Fruit fly (Drosophila melanogaster) whole organism, prepupa: Measurements from ENCODE around the gene CG5151.
A peak's percentile ranks its signal among the peaks of the same experiment; 100 is the strongest.

Source experiments
- Blimp-1 ChIP-seq: fragments of 200-800 bp; sonication (Bioruptor generic); optimal IDR thresholded peaks from 3 replicates; lab custom pipeline; 2017; ENCODE audit warnings: missing biosample characterization, missing genetic modification characterization, mild to moderate bottlenecking, moderate library complexity, missing genetic modification reagents
- CG10669 ChIP-seq: fragments of 200-800 bp; sonication (Bioruptor generic); optimal IDR thresholded peaks from 3 replicates; lab custom pipeline; 2018; ENCODE audit warnings: missing biosample characterization, mild to moderate bottlenecking, missing genetic modification characterization, moderate library complexity
- CG11294 ChIP-seq: fragments of 200-800 bp; sonication (Bioruptor generic); IDR thresholded peaks from 2 replicates; pipeline ENCODE4 v1.3.6; 2022; ENCODE audit warnings: missing biosample characterization, missing genetic modification characterization
- CG11762 ChIP-seq: fragments of 200-800 bp; sonication (Bioruptor generic); optimal IDR thresholded peaks from 3 replicates; lab custom pipeline; 2016; ENCODE audit warnings: missing biosample characterization, missing genetic modification characterization; ENCODE audit not compliant: insufficient read depth
- CG11902 ChIP-seq: fragments of 200-800 bp; sonication (Bioruptor generic); optimal IDR thresholded peaks from 3 replicates; lab custom pipeline; 2016; ENCODE audit warnings: missing biosample characterization, missing genetic modification characterization
- CG15336 ChIP-seq: fragments of 200-800 bp; sonication (Bioruptor generic); IDR thresholded peaks from 2 replicates; pipeline ENCODE4 v1.3.6; 2022; ENCODE audit warnings: missing biosample characterization, missing genetic modification characterization
- CG1621 ChIP-seq: fragments of 200-800 bp; sonication (Bioruptor generic); optimal IDR thresholded peaks from 3 replicates; lab custom pipeline; 2018; ENCODE audit warnings: missing biosample characterization, mild to moderate bottlenecking, missing genetic modification characterization
- CG16779 ChIP-seq: fragments of 200-800 bp; sonication (Bioruptor generic); optimal IDR thresholded peaks from 3 replicates; lab custom pipeline; 2017; ENCODE audit warnings: missing biosample characterization, mild to moderate bottlenecking, missing genetic modification characterization
- CG31627 ChIP-seq: fragments of 200-800 bp; sonication (Bioruptor generic); optimal IDR thresholded peaks from 3 replicates; lab custom pipeline; 2016; ENCODE audit warnings: missing biosample characterization, missing genetic modification characterization
- CG32006 ChIP-seq: fragments of 200-800 bp; sonication (Bioruptor generic); optimal IDR thresholded peaks from 3 replicates; lab custom pipeline; 2017; ENCODE audit warnings: missing biosample characterization, mild to moderate bottlenecking, missing genetic modification characterization
- CG34406 ChIP-seq: fragments of 200-800 bp; sonication (Bioruptor generic); optimal IDR thresholded peaks from 3 replicates; lab custom pipeline; 2016; ENCODE audit warnings: missing biosample characterization, missing genetic modification characterization
- CG3919 ChIP-seq: fragments of 200-800 bp; sonication (Bioruptor generic); optimal IDR thresholded peaks from 3 replicates; lab custom pipeline; 2016; ENCODE audit warnings: missing biosample characterization, missing genetic modification characterization
- CG6163 ChIP-seq: fragments of 200-800 bp; sonication (Bioruptor generic); IDR thresholded peaks from 3 replicates; pipeline ENCODE4 v1.3.6; 2022; ENCODE audit warnings: missing biosample characterization, missing genetic modification characterization
- CG6276 ChIP-seq: fragments of 200-800 bp; sonication (Bioruptor generic); optimal IDR thresholded peaks from 2 replicates; lab custom pipeline; 2017; ENCODE audit warnings: missing biosample characterization, mild to moderate bottlenecking, missing genetic modification characterization
- CG6792 ChIP-seq: fragments of 200-800 bp; sonication (Bioruptor generic); optimal IDR thresholded peaks from 3 replicates; lab custom pipeline; 2016; ENCODE audit warnings: missing biosample characterization, missing genetic modification characterization
- CG6808 ChIP-seq: fragments of 200-800 bp; sonication (Bioruptor generic); optimal IDR thresholded peaks from 3 replicates; lab custom pipeline; 2017; ENCODE audit warnings: missing biosample characterization, missing genetic modification characterization, mild to moderate bottlenecking, moderate library complexity, missing genetic modification reagents
- CG6854 ChIP-seq: fragments of 200-800 bp; sonication (Bioruptor generic); optimal IDR thresholded peaks from 2 replicates; lab custom pipeline; 2017; ENCODE audit warnings: missing biosample characterization, mild to moderate bottlenecking, missing genetic modification characterization
- CG7368 ChIP-seq: fragments of 200-800 bp; sonication (Bioruptor generic); optimal IDR thresholded peaks from 3 replicates; lab custom pipeline; 2016; ENCODE audit warnings: missing biosample characterization, missing genetic modification characterization
- CG8319 ChIP-seq: fragments of 200-800 bp; sonication (Bioruptor generic); optimal IDR thresholded peaks from 3 replicates; lab custom pipeline; 2016; ENCODE audit warnings: missing biosample characterization, missing genetic modification characterization
- CG9139 ChIP-seq: fragments of 200-800 bp; sonication (Bioruptor generic); optimal IDR thresholded peaks from 3 replicates; lab custom pipeline; 2017; ENCODE audit warnings: missing biosample characterization, mild to moderate bottlenecking, missing genetic modification characterization
- Eip75B ChIP-seq: fragments of 200-800 bp; sonication (Bioruptor generic); optimal IDR thresholded peaks from 3 replicates; lab custom pipeline; 2016; ENCODE audit warnings: missing biosample characterization, missing genetic modification characterization
- Eip78C ChIP-seq: fragments of 200-800 bp; sonication (Bioruptor generic); peaks from one replicate; lab custom pipeline; 2016; ENCODE audit warnings: missing biosample characterization, missing genetic modification characterization
- Ets96B ChIP-seq: fragments of 200-800 bp; optimal IDR thresholded peaks from 2 replicates; lab custom pipeline; 2019; ENCODE audit warnings: missing biosample characterization, mild to moderate bottlenecking, missing genetic modification characterization, moderate library complexity
- Gug ChIP-seq: fragments of 200-800 bp; sonication (Bioruptor generic); IDR thresholded peaks from 2 replicates; pipeline ENCODE4 v1.3.6; 2022; ENCODE audit warnings: missing biosample characterization, missing genetic modification characterization
- Hr38 ChIP-seq: sonication (Bioruptor generic); optimal IDR thresholded peaks from 2 replicates; lab custom pipeline; 2016; ENCODE audit warnings: missing biosample characterization, missing genetic modification characterization
- Hr39 ChIP-seq: fragments of 200-800 bp; sonication (Bioruptor generic); optimal IDR thresholded peaks from 2 replicates; lab custom pipeline; 2016; ENCODE audit warnings: missing biosample characterization, missing genetic modification characterization
- Hr4 ChIP-seq: fragments of 200-800 bp; sonication (Bioruptor generic); optimal IDR thresholded peaks from 3 replicates; lab custom pipeline; 2016; ENCODE audit warnings: missing biosample characterization, missing genetic modification characterization
- Lpt ChIP-seq: fragments of 200-800 bp; sonication (Bioruptor generic); optimal IDR thresholded peaks from 3 replicates; lab custom pipeline; 2016; ENCODE audit warnings: missing biosample characterization, missing genetic modification characterization
- OdsH ChIP-seq: fragments of 200-800 bp; sonication (Bioruptor generic); optimal IDR thresholded peaks from 3 replicates; lab custom pipeline; 2016; ENCODE audit warnings: missing biosample characterization, missing genetic modification characterization
- Smox ChIP-seq: fragments of 200-800 bp; sonication (Bioruptor generic); optimal IDR thresholded peaks from 3 replicates; lab custom pipeline; 2016; ENCODE audit warnings: missing biosample characterization, missing genetic modification characterization
- Sox14 ChIP-seq: fragments of 200-800 bp; sonication (Bioruptor generic); optimal IDR thresholded peaks from 3 replicates; lab custom pipeline; 2016; ENCODE audit warnings: missing biosample characterization, missing genetic modification characterization
- achi ChIP-seq: fragments of 200-800 bp; sonication (Bioruptor generic); optimal IDR thresholded peaks from 3 replicates; lab custom pipeline; 2016; ENCODE audit warnings: missing biosample characterization, missing genetic modification characterization
- acj6 ChIP-seq: fragments of 200-800 bp; sonication (Bioruptor generic); optimal IDR thresholded peaks from 3 replicates; lab custom pipeline; 2016; ENCODE audit warnings: missing biosample characterization, missing genetic modification characterization
- cyc ChIP-seq: fragments of 200-800 bp; sonication (Bioruptor generic); optimal IDR thresholded peaks from 3 replicates; lab custom pipeline; 2016; ENCODE audit warnings: missing biosample characterization, missing genetic modification characterization
- dac ChIP-seq: fragments of 200-800 bp; sonication (Bioruptor generic); optimal IDR thresholded peaks from 2 replicates; lab custom pipeline; 2017; ENCODE audit warnings: missing biosample characterization, mild to moderate bottlenecking, missing genetic modification characterization
- dsx ChIP-seq: fragments of 200-800 bp; optimal IDR thresholded peaks from 3 replicates; lab custom pipeline; 2019; ENCODE audit warnings: missing biosample characterization, mild to moderate bottlenecking, missing genetic modification characterization, moderate library complexity; ENCODE audit not compliant: poor library complexity, severe bottlenecking
- esn ChIP-seq: fragments of 200-800 bp; sonication (Bioruptor generic); optimal IDR thresholded peaks from 2 replicates; lab custom pipeline; 2016; ENCODE audit warnings: missing biosample characterization, mild to moderate bottlenecking, missing genetic modification characterization, moderate library complexity
- fd59A ChIP-seq: fragments of 200-800 bp; sonication (Bioruptor generic); optimal IDR thresholded peaks from 2 replicates; lab custom pipeline; 2017; ENCODE audit warnings: missing biosample characterization, mild to moderate bottlenecking, missing genetic modification characterization, missing genetic modification reagents
- fd85E ChIP-seq: fragments of 200-800 bp; sonication (Bioruptor generic); optimal IDR thresholded peaks from 3 replicates; lab custom pipeline; 2016; ENCODE audit warnings: missing biosample characterization, missing genetic modification characterization
- lz ChIP-seq: fragments of 200-800 bp; sonication (Bioruptor generic); optimal IDR thresholded peaks from 3 replicates; lab custom pipeline; 2016; ENCODE audit warnings: missing biosample characterization, missing genetic modification characterization
- net ChIP-seq: fragments of 200-800 bp; sonication (Bioruptor generic); optimal IDR thresholded peaks from 3 replicates; lab custom pipeline; 2016; ENCODE audit warnings: missing biosample characterization, missing genetic modification characterization
- pdm3 ChIP-seq: fragments of 200-800 bp; sonication (Bioruptor generic); optimal IDR thresholded peaks from 3 replicates; lab custom pipeline; 2016; ENCODE audit warnings: missing biosample characterization, missing genetic modification characterization
- salr ChIP-seq, 2 experiments: fragments of 200-800 bp; sonication (Bioruptor generic); optimal IDR thresholded peaks; 3 replicates each; lab custom pipeline; 2016 to 2018; ENCODE audit warnings: missing biosample characterization in 2 of 2, missing genetic modification characterization in 2 of 2, mild to moderate bottlenecking in 1 of 2
- spab ChIP-seq: fragments of 200-800 bp; sonication (Bioruptor generic); optimal IDR thresholded peaks from 2 replicates; lab custom pipeline; 2017; ENCODE audit warnings: missing biosample characterization, mild to moderate bottlenecking, missing genetic modification characterization, missing genetic modification reagents
- ss ChIP-seq, 2 experiments: fragments of 200-800 bp; sonication (Bioruptor generic); optimal IDR thresholded peaks; 2 replicates in 1 of 2; 3 replicates in 1 of 2; lab custom pipeline; 2017 to 2018; ENCODE audit warnings: mild to moderate bottlenecking in 2 of 2, missing biosample characterization in 2 of 2, missing genetic modification characterization in 2 of 2, moderate library complexity in 1 of 2
- svp ChIP-seq: fragments of 200-800 bp; sonication (Bioruptor generic); peaks from one replicate; lab custom pipeline; 2016; ENCODE audit warnings: missing biosample characterization, missing genetic modification characterization
- topi ChIP-seq: fragments of 200-800 bp; sonication (Bioruptor generic); optimal IDR thresholded peaks from 3 replicates; lab custom pipeline; 2016; ENCODE audit warnings: missing biosample characterization, missing genetic modification characterization
- vri ChIP-seq: fragments of 200-800 bp; sonication (Bioruptor generic); optimal IDR thresholded peaks from 3 replicates; lab custom pipeline; 2016; ENCODE audit warnings: missing biosample characterization, mild to moderate bottlenecking, missing genetic modification characterization

CG5151 gene

DNA sequence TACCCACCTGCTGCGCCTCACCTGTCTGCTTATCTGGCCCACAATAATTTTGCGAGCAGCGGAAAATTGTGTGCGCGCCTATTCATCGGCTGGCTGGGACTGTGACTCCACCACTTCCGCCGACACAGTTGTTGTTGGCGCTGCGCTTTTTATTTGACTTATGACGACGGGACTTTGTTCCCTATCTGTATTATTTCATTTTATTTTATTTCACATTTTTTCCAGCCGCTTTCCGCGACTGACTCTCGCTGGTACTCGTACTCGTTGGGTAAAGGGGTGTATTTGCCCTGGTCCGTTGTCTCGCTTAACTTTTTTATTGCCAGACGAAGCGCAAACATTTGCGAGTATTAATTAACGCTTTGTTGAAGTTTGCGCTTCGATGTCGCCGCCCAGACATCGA lies 26.4 kb upstream of the CG5151 start (continued):
- peak; percentile 41 for TF ChIP-seq spab (GFP tag; lab: Kevin White, UChicago)
- no peak for TF ChIP-seq acj6
- TF ChIP-seq Smox (GFP tag; lab: Kevin White, UChicago) = no peak
- no peak for TF ChIP-seq Ets96B (tag; lab: Kevin White, UChicago)
- peak; percentile 46 for TF ChIP-seq CG16779 (tag; lab: Kevin White, UChicago)
- no peak for TF ChIP-seq Hr4 (GFP tag; lab: Kevin White, UChicago)
- TF ChIP-seq CG6808 (GFP tag; lab: Kevin White, UChicago) = peak; percentile 56
- TF ChIP-seq fd85E = no peak
- TF ChIP-seq OdsH (GFP tag; lab: Kevin White, UChicago) = no peak
- TF ChIP-seq topi (GFP tag; lab: Kevin White, UChicago) = peak; percentile 15
- TF ChIP-seq CG10669 (GFP tag; lab: Kevin White, UChicago) = peak; percentile 31
- peak; percentile 63 for TF ChIP-seq svp (GFP tag; lab: Kevin White, UChicago)
- peak; percentile 85 for TF ChIP-seq vri
- no peak for TF ChIP-seq lz (GFP tag; lab: Kevin White, UChicago)
- TF ChIP-seq CG11762 (GFP tag; lab: Kevin White, UChicago) = no peak
- no peak for TF ChIP-seq CG32006 (GFP tag; lab: Kevin White, UChicago)
- TF ChIP-seq dsx (GFP tag; lab: Kevin White, UChicago) = no peak
- no peak for TF ChIP-seq CG6792 (GFP tag; lab: Kevin White, UChicago)
- no peak for TF ChIP-seq dac (GFP tag; lab: Kevin White, UChicago)
- peak; percentile 6 for TF ChIP-seq net (GFP tag; lab: Kevin White, UChicago)
- TF ChIP-seq CG8319 (GFP tag; lab: Kevin White, UChicago) = no peak
- TF ChIP-seq fd59A (GFP tag; lab: Kevin White, UChicago) = no peak
- no peak for TF ChIP-seq esn (GFP tag; lab: Kevin White, UChicago)
- TF ChIP-seq CG9139 (GFP tag; lab: Kevin White, UChicago) = peak; percentile 61
- TF ChIP-seq Hr39 (GFP tag; lab: Kevin White, UChicago) = no peak
- peak; percentile 45 for TF ChIP-seq CG3919 (GFP tag; lab: Kevin White, UChicago)
- no peak for TF ChIP-seq CG34406
- TF ChIP-seq CG6276 = peak; percentile 17
- 0 out of 2 replicates have a peak, but pooled peaks have one; percentile 34 for TF ChIP-seq CG11294 (GFP tag; lab: Robert Waterston, UW)
- TF ChIP-seq CG15336 (GFP tag; lab: Robert Waterston, UW) = no peak
- TF ChIP-seq CG11902 = no peak

dm6 chr3L:16189925-16190231 lies 25.4 kb upstream of the CG5151 start:
- TF ChIP-seq CG11902 (no peak), fd85E (no peak), Blimp-1 (GFP tag; lab: Kevin White, UChicago) (no peak), Hr4 (GFP tag; lab: Kevin White, UChicago) (no peak), Hr38 (GFP tag; lab: Kevin White, UChicago) (no peak), Eip78C (GFP tag; lab: Kevin White, UChicago) (peak; percentile 51), acj6 (no peak), CG7368 (GFP tag; lab: Kevin White, UChicago) (no peak), svp (GFP tag; lab: Kevin White, UChicago) (peak; percentile 37), Eip75B (GFP tag; lab: Kevin White, UChicago) (no peak), cyc (GFP tag; lab: Kevin White, UChicago) (no peak), Ets96B (tag; lab: Kevin White, UChicago) (no peak), CG31627 (GFP tag; lab: Kevin White, UChicago) (no peak), CG34406 (no peak), CG6854 (GFP tag; lab: Kevin White, UChicago) (peak; percentile 55), CG6276 (no peak), salr (GFP tag; optimal IDR thresholded peaks at IDR 0.05; lab: Kevin White, UChicago) (no peak), CG6163 (GFP tag; lab: Robert Waterston, UW) (no peak), CG11294 (GFP tag; lab: Robert Waterston, UW) (no peak), ss (GFP tag; optimal IDR thresholded peaks at IDR 0.05; lab: Kevin White, UChicago) (no peak), CG3919 (GFP tag; lab: Kevin White, UChicago) (no peak), Sox14 (no peak), CG6792 (GFP tag; lab: Kevin White, UChicago) (no peak), topi (GFP tag; lab: Kevin White, UChicago) (no peak), CG10669 (GFP tag; lab: Kevin White, UChicago) (no peak), dac (GFP tag; lab: Kevin White, UChicago) (no peak), CG15336 (GFP tag; lab: Robert Waterston, UW) (no peak), Smox (GFP tag; lab: Kevin White, UChicago) (no peak), Lpt (GFP tag; lab: Kevin White, UChicago) (no peak), esn (GFP tag; lab: Kevin White, UChicago) (no peak), achi (GFP tag; lab: Kevin White, UChicago) (no peak), pdm3 (no peak), Gug (GFP tag; lab: Robert Waterston, UW) (no peak), CG1621 (tag; lab: Kevin White, UChicago) (peak; percentile 33), dsx (GFP tag; lab: Kevin White, UChicago) (peak; percentile 2), CG9139 (GFP tag; lab: Kevin White, UChicago) (no peak)
